Fruit fly (Drosophila melanogaster): Measurements from ENCODE around the gene CG42729.

Gene CG42729

DNA sequence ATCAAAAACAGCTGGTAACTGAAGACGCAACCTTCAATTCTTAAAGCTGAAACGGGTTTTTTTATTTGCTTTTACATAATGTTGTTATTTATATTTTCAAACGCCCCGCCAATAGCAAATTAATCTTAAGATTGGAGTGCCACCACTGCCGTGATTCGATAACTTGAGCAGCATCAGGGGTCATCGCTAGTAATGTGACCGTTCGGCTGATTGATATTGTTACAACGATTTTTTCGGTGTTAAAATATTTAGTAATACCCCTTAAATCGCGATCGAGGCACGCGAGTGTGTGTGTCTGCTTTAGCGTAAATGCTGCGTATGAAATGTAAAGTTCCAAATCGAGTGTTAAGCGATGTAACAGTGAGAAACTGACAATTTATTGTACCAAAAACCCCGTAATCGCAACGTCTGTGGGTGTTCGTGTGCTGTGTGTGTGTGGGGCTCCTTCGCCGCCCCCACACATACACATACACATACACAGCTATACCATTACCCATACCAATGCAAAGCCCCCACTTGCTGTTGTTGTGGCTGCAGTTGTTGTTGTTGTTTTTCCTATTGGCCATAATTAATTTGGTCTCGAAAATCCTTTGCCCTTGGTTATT is 38.6 kb upstream of the CG42729 start, which contains the start of gene dop (continued):
- TF ChIP-seq CG30431 (GFP tag; optimal IDR thresholded peaks at IDR 0.05), result no peak
- no peak for TF ChIP-seq lola (GFP tag; optimal IDR thresholded peaks at IDR 0.05)
- TF ChIP-seq fd102C (GFP tag; optimal IDR thresholded peaks at IDR 0.05), result no peak
- no peak for TF ChIP-seq bsh (GFP tag; optimal IDR thresholded peaks at IDR 0.05)
- no peak for TF ChIP-seq NFAT (GFP tag; IDR thresholded peaks at IDR 0.05)
- TF ChIP-seq abd-A (tag; optimal IDR thresholded peaks at IDR 0.05), result no peak
- no peak for TF ChIP-seq eyg (GFP tag; optimal IDR thresholded peaks at IDR 0.05)
- no peak for TF ChIP-seq sc (optimal IDR thresholded peaks at IDR 0.05)
- TF ChIP-seq sc (GFP tag; optimal IDR thresholded peaks at IDR 0.05), result no peak
- TF ChIP-seq Neu2 (GFP tag; optimal IDR thresholded peaks at IDR 0.05; ENCODE audit: borderline replicate concordance), result no peak
- TF ChIP-seq CG11723 (GFP tag; optimal IDR thresholded peaks at IDR 0.05), result no peak
- no peak for TF ChIP-seq CG5953 (GFP tag; IDR thresholded peaks at IDR 0.05)
- TF ChIP-seq CG14965 (GFP tag; optimal IDR thresholded peaks at IDR 0.05; ENCODE audit: borderline replicate concordance), result no peak
- peak; percentile 9 for TF ChIP-seq Abd-B (GFP tag; optimal IDR thresholded peaks at IDR 0.05)
- TF ChIP-seq Fer1 (GFP tag; optimal IDR thresholded peaks at IDR 0.05), result no peak
- no peak for TF ChIP-seq dmrt99B (tag; optimal IDR thresholded peaks at IDR 0.05)
- TF ChIP-seq danr (GFP tag; IDR thresholded peaks at IDR 0.05), result no peak
- no peak for TF ChIP-seq nerfin-2 (GFP tag; IDR thresholded peaks at IDR 0.05; ENCODE audit: partially characterized antibody)
- TF ChIP-seq fd96Cb (tag; optimal IDR thresholded peaks at IDR 0.05), result no peak
- TF ChIP-seq Mes4 (GFP tag; optimal IDR thresholded peaks at IDR 0.05), result no peak
- TF ChIP-seq CG15601 (tag; optimal IDR thresholded peaks at IDR 0.05), result no peak
- TF ChIP-seq CG10543 (GFP tag; optimal IDR thresholded peaks at IDR 0.05), result no peak
- peak; percentile 31 for TF ChIP-seq Camta (GFP tag; optimal IDR thresholded peaks at IDR 0.05)
- peak; percentile 85 for TF ChIP-seq Dp (GFP tag; optimal IDR thresholded peaks at IDR 0.05)
- TF ChIP-seq ftz-f1 (GFP tag; optimal IDR thresholded peaks at IDR 0.05), result no peak
- no peak for TF ChIP-seq lab (GFP tag; optimal IDR thresholded peaks at IDR 0.05)
- TF ChIP-seq Stat92E (GFP tag; optimal IDR thresholded peaks at IDR 0.05), result no peak
- TF ChIP-seq Optix (GFP tag; IDR thresholded peaks at IDR 0.05), result no peak
- TF ChIP-seq Lhr (GFP tag; optimal IDR thresholded peaks at IDR 0.05), result peak; percentile 8
- TF ChIP-seq h (optimal IDR thresholded peaks at IDR 0.05), result no peak
- TF ChIP-seq run (tag; optimal IDR thresholded peaks at IDR 0.05), result no peak
- TF ChIP-seq ro (GFP tag; IDR thresholded peaks at IDR 0.05), result no peak
- TF ChIP-seq tup (GFP tag; optimal IDR thresholded peaks at IDR 0.05), result no peak
- TF ChIP-seq sim (GFP tag; IDR thresholded peaks at IDR 0.05), result no peak
- TF ChIP-seq CG3847 (GFP tag; IDR thresholded peaks at IDR 0.05), result 0 out of 2 replicates have a peak, but pooled peaks have one; percentile 30
- peak; percentile 67 for TF ChIP-seq onecut (GFP tag; IDR thresholded peaks at IDR 0.05)
- no peak for TF ChIP-seq CG16815 (GFP tag; optimal IDR thresholded peaks at IDR 0.05)
- TF ChIP-seq CG17612 (GFP tag; IDR thresholded peaks at IDR 0.05), result no peak
- no peak for TF ChIP-seq sob (GFP tag; IDR thresholded peaks at IDR 0.05)
- peak; percentile 55 for TF ChIP-seq HmgD (GFP tag; optimal IDR thresholded peaks at IDR 0.05)
- no peak for TF ChIP-seq CG3838 (GFP tag; optimal IDR thresholded peaks at IDR 0.05)
- peak; percentile 13 to 30 for TF ChIP-seq dpn (GFP tag; optimal IDR thresholded peaks at IDR 0.05)
- no peak for TF ChIP-seq kah (GFP tag; optimal IDR thresholded peaks at IDR 0.05)
- peak; percentile 30; the same call in 1 of the 3 replicates for TF ChIP-seq ci (GFP tag; IDR thresholded peaks at IDR 0.05)
- peak; percentile 13 for TF ChIP-seq Jarid2 (GFP tag; optimal IDR thresholded peaks at IDR 0.05)
- TF ChIP-seq Vsx1 (GFP tag; optimal IDR thresholded peaks at IDR 0.05), result no peak
- no peak for TF ChIP-seq Mad (GFP tag; optimal IDR thresholded peaks at IDR 0.05)
- no peak for TF ChIP-seq nau (GFP tag; optimal IDR thresholded peaks at IDR 0.05)
- TF ChIP-seq cad (GFP tag; optimal IDR thresholded peaks at IDR 0.05), result no peak
- peak; percentile 82 for TF ChIP-seq CG3995 (GFP tag; optimal IDR thresholded peaks at IDR 0.05)

Measured in whole organism, embryonic.